Fruit fly (Drosophila melanogaster) whole organism, embryonic: ENCODE data around the gene beta4GalNAcTB.

Experiments
- Abd-B ChIP-seq: fragments of 200-800 bp; sonication (Bioruptor generic); optimal IDR thresholded peaks from 2 replicates; lab custom pipeline; 2018; ENCODE audit warnings: missing biosample characterization, mild to moderate bottlenecking, missing genetic modification characterization, moderate library complexity
- CG10959 ChIP-seq: fragments of 200-800 bp; sonication (Bioruptor generic); IDR thresholded peaks from 2 replicates; pipeline ENCODE4 v1.3.6; 2022; ENCODE audit warnings: missing biosample characterization, missing genetic modification characterization
- CG12071 ChIP-seq: fragments of 200-800 bp; sonication (Bioruptor generic); optimal IDR thresholded peaks from 3 replicates; lab custom pipeline; 2018; ENCODE audit warnings: missing biosample characterization, mild to moderate bottlenecking, missing genetic modification characterization
- CG13287 ChIP-seq: fragments of 200-800 bp; sonication (Bioruptor generic); IDR thresholded peaks from 2 replicates; pipeline ENCODE4 v1.3.6; 2022; ENCODE audit warnings: missing biosample characterization, missing genetic modification characterization; ENCODE audit not compliant: partially characterized antibody
- CG15269 ChIP-seq: fragments of 200-800 bp; sonication (Bioruptor generic); optimal IDR thresholded peaks from 2 replicates; lab custom pipeline; 2018; ENCODE audit warnings: missing biosample characterization, mild to moderate bottlenecking, missing genetic modification characterization, moderate library complexity
- CG15479 ChIP-seq: fragments of 200-800 bp; sonication (Bioruptor generic); optimal IDR thresholded peaks from 3 replicates; lab custom pipeline; 2019; ENCODE audit warnings: missing biosample characterization, mild to moderate bottlenecking, missing genetic modification characterization, moderate library complexity
- CG18599 ChIP-seq: fragments of 200-800 bp; sonication (Bioruptor generic); optimal IDR thresholded peaks from 3 replicates; lab custom pipeline; 2017; ENCODE audit warnings: missing biosample characterization, missing genetic modification characterization, mild to moderate bottlenecking, moderate library complexity, missing genetic modification reagents
- CG2199 ChIP-seq: fragments of 200-800 bp; sonication (Bioruptor generic); IDR thresholded peaks from 3 replicates; pipeline ENCODE4 v1.3.6; 2022; ENCODE audit warnings: missing biosample characterization, missing genetic modification characterization
- CG30431 ChIP-seq: fragments of 200-800 bp; sonication (Bioruptor generic); optimal IDR thresholded peaks from 2 replicates; lab custom pipeline; 2017; ENCODE audit warnings: missing biosample characterization, missing genetic modification characterization
- CG34224 ChIP-seq: fragments of 200-800 bp; sonication (Bioruptor generic); IDR thresholded peaks from 3 replicates; pipeline ENCODE4 v1.3.6; 2022; ENCODE audit warnings: missing biosample characterization, missing genetic modification characterization; ENCODE audit not compliant: partially characterized antibody
- CG5245 ChIP-seq: fragments of 200-800 bp; sonication (Bioruptor generic); optimal IDR thresholded peaks from 3 replicates; lab custom pipeline; 2016; ENCODE audit warnings: missing biosample characterization, missing genetic modification characterization
- CG6254 ChIP-seq: fragments of 200-800 bp; sonication (Bioruptor generic); optimal IDR thresholded peaks from 3 replicates; lab custom pipeline; 2017; ENCODE audit warnings: mild to moderate bottlenecking, missing biosample characterization, missing genetic modification reagents, missing genetic modification characterization
- CG7271 ChIP-seq: fragments of 200-800 bp; sonication (Bioruptor generic); optimal IDR thresholded peaks from 2 replicates; lab custom pipeline; 2018; ENCODE audit warnings: missing biosample characterization, mild to moderate bottlenecking, missing genetic modification characterization, moderate library complexity
- CG8765 ChIP-seq: fragments of 200-800 bp; sonication (Bioruptor generic); IDR thresholded peaks from 2 replicates; pipeline ENCODE4 v1.3.6; 2022; ENCODE audit warnings: missing biosample characterization, missing genetic modification characterization
- CG9876 ChIP-seq: fragments of 200-800 bp; sonication (Bioruptor generic); optimal IDR thresholded peaks from 2 replicates; lab custom pipeline; 2016; ENCODE audit warnings: missing biosample characterization, missing genetic modification characterization
- Eip74EF ChIP-seq, 2 experiments: fragments of 200-800 bp in 1 of 2; fragments of >200 bp in 1 of 2; sonication (Bioruptor generic) in 1 of 2; optimal IDR thresholded peaks; 2 replicates each; lab custom pipeline; 2017 to 2019; ENCODE audit warnings: missing biosample characterization in 2 of 2, missing genetic modification characterization in 2 of 2, mild to moderate bottlenecking in 1 of 2, moderate library complexity in 1 of 2
- HLH4C ChIP-seq: fragments of 200-800 bp; sonication (Bioruptor generic); IDR thresholded peaks from 3 replicates; pipeline ENCODE4 v1.3.6; 2022; ENCODE audit warnings: missing biosample characterization, missing genetic modification characterization; ENCODE audit not compliant: partially characterized antibody
- MTF-1 ChIP-seq: fragments of 200-800 bp; sonication (Bioruptor generic); optimal IDR thresholded peaks from 2 replicates; lab custom pipeline; 2018; ENCODE audit warnings: missing biosample characterization, mild to moderate bottlenecking, missing genetic modification characterization, borderline replicate concordance
- Meics ChIP-seq: fragments of 200-800 bp; sonication (Bioruptor generic); optimal IDR thresholded peaks from 2 replicates; lab custom pipeline; 2017; ENCODE audit warnings: missing biosample characterization, mild to moderate bottlenecking, missing genetic modification characterization
- NfI ChIP-seq: fragments of 200-800 bp; sonication (Bioruptor generic); optimal IDR thresholded peaks from 3 replicates; lab custom pipeline; 2018; ENCODE audit warnings: missing biosample characterization, mild to moderate bottlenecking, missing genetic modification characterization, moderate library complexity
- Side ChIP-seq: fragments of 200-800 bp; sonication (Bioruptor generic); optimal IDR thresholded peaks from 2 replicates; lab custom pipeline; 2016; ENCODE audit warnings: missing biosample characterization, missing genetic modification characterization
- Taf1 ChIP-seq: fragments of 200-800 bp; sonication (Bioruptor generic); IDR thresholded peaks from 2 replicates; pipeline ENCODE4 v1.3.6; 2022; ENCODE audit warnings: missing biosample characterization, missing genetic modification characterization
- amos ChIP-seq: fragments of 200-800 bp; sonication (Bioruptor generic); IDR thresholded peaks from 2 replicates; pipeline ENCODE4 v1.3.6; 2022; ENCODE audit warnings: missing biosample characterization, missing genetic modification characterization; ENCODE audit not compliant: partially characterized antibody
- bab2 ChIP-seq: fragments of 200-800 bp; sonication (Bioruptor generic); optimal IDR thresholded peaks from 2 replicates; lab custom pipeline; 2016; ENCODE audit warnings: missing biosample characterization, missing genetic modification characterization
- bcd ChIP-seq: fragments of 200-800 bp; sonication (Bioruptor generic); optimal IDR thresholded peaks from 2 replicates; lab custom pipeline; 2017; ENCODE audit warnings: missing biosample characterization, mild to moderate bottlenecking, missing genetic modification characterization
- bsh ChIP-seq, 2 experiments: fragments of 200-800 bp; sonication (Bioruptor generic); optimal IDR thresholded peaks; 2 replicates each; lab custom pipeline; 2017 to 2018; ENCODE audit warnings: mild to moderate bottlenecking in 2 of 2, missing biosample characterization in 2 of 2, missing genetic modification characterization in 2 of 2, moderate library complexity in 1 of 2
- ci ChIP-seq: fragments of 200-800 bp; sonication (Bioruptor generic); IDR thresholded peaks from 3 replicates; pipeline ENCODE4 v1.3.6; 2022; ENCODE audit warnings: missing biosample characterization, missing genetic modification characterization
- dan ChIP-seq: fragments of 200-800 bp; sonication (Bioruptor generic); IDR thresholded peaks from 2 replicates; pipeline ENCODE4 v1.3.6; 2022; ENCODE audit warnings: missing biosample characterization, missing genetic modification characterization
- dati ChIP-seq: fragments of 200-800 bp; sonication (Bioruptor generic); IDR thresholded peaks from 2 replicates; pipeline ENCODE4 v1.3.6; 2022; ENCODE audit warnings: missing biosample characterization, missing genetic modification characterization
- dimm ChIP-seq: fragments of 200-800 bp; sonication (Bioruptor generic); IDR thresholded peaks from 2 replicates; pipeline ENCODE4 v1.3.6; 2022; ENCODE audit warnings: missing biosample characterization, missing genetic modification characterization
- dmrt11E ChIP-seq: fragments of 200-800 bp; sonication (Bioruptor generic); optimal IDR thresholded peaks from 3 replicates; lab custom pipeline; 2018; ENCODE audit warnings: missing biosample characterization, mild to moderate bottlenecking, missing genetic modification characterization, moderate library complexity
- fd96Cb ChIP-seq: fragments of 200-800 bp; sonication (Bioruptor generic); optimal IDR thresholded peaks from 2 replicates; lab custom pipeline; 2018; ENCODE audit warnings: missing biosample characterization, mild to moderate bottlenecking, missing genetic modification characterization, moderate library complexity
- gfzf ChIP-seq: fragments of 200-800 bp; sonication (Bioruptor generic); optimal IDR thresholded peaks from 2 replicates; lab custom pipeline; 2016; ENCODE audit warnings: missing biosample characterization, mild to moderate bottlenecking, missing genetic modification characterization, moderate library complexity
- hbn ChIP-seq: fragments of 200-800 bp; sonication (Bioruptor generic); IDR thresholded peaks from 2 replicates; pipeline ENCODE4 v1.3.6; 2022; ENCODE audit warnings: missing biosample characterization, missing genetic modification characterization; ENCODE audit not compliant: partially characterized antibody
- insv ChIP-seq, 2 experiments: fragments of 200-800 bp; sonication (Bioruptor generic); optimal IDR thresholded peaks; 3 replicates each; lab custom pipeline; 2016 to 2018; ENCODE audit warnings: missing biosample characterization in 2 of 2, missing genetic modification characterization in 2 of 2
- lov ChIP-seq, 2 experiments: fragments of 200-800 bp in 1 of 2; fragments of >200 bp in 1 of 2; sonication (Bioruptor generic) in 1 of 2; IDR thresholded peaks in 1 of 2; optimal IDR thresholded peaks in 1 of 2; 2 replicates in 1 of 2; 3 replicates in 1 of 2; pipeline versions ENCODE4 v1.3.6 to Lab custom; 2017 to 2022; ENCODE audit warnings: missing biosample characterization in 1 of 2, missing genetic modification characterization in 1 of 2
- mirr ChIP-seq: fragments of 200-800 bp; sonication (Bioruptor generic); optimal IDR thresholded peaks from 3 replicates; lab custom pipeline; 2018; ENCODE audit warnings: missing biosample characterization, mild to moderate bottlenecking, missing genetic modification characterization
- slbo ChIP-seq: fragments of 200-800 bp; sonication (Bioruptor generic); IDR thresholded peaks from 2 replicates; pipeline ENCODE4 v1.3.6; 2022; ENCODE audit warnings: missing biosample characterization, missing genetic modification characterization
- ssp ChIP-seq: fragments of 200-800 bp; sonication (Bioruptor generic); IDR thresholded peaks from 2 replicates; pipeline ENCODE4 v1.3.6; 2022; ENCODE audit warnings: missing biosample characterization, missing genetic modification characterization
- tio ChIP-seq: fragments of 200-800 bp; sonication (Bioruptor generic); optimal IDR thresholded peaks from 2 replicates; lab custom pipeline; 2017; ENCODE audit warnings: missing biosample characterization, missing genetic modification characterization, inconsistent platforms
- toy ChIP-seq: fragments of 200-800 bp; sonication (Bioruptor generic); IDR thresholded peaks from 2 replicates; pipeline ENCODE4 v1.3.6; 2022; ENCODE audit warnings: missing biosample characterization, missing genetic modification characterization
- ttk ChIP-seq: fragments of 200-800 bp; sonication (Bioruptor generic); IDR thresholded peaks from 2 replicates; pipeline ENCODE4 v2.1.2; 2022; ENCODE audit warnings: missing biosample characterization, missing genetic modification characterization
- tup ChIP-seq: fragments of 200-800 bp; sonication (Bioruptor generic); optimal IDR thresholded peaks from 2 replicates; lab custom pipeline; 2016; ENCODE audit warnings: missing biosample characterization, mild to moderate bottlenecking, missing genetic modification characterization, moderate library complexity
- usp ChIP-seq: fragments of >200 bp; optimal IDR thresholded peaks from 2 replicates; lab custom pipeline; 2017; ENCODE audit warnings: missing biosample characterization, missing genetic modification characterization
- wor ChIP-seq: fragments of 200-800 bp; sonication (Bioruptor generic); IDR thresholded peaks from 2 replicates; pipeline ENCODE4 v1.3.6; 2022; ENCODE audit warnings: missing biosample characterization, missing genetic modification characterization
- yki ChIP-seq: fragments of >200 bp; optimal IDR thresholded peaks from 3 replicates; lab custom pipeline; 2018
- zfh1 ChIP-seq: fragments of 200-800 bp; sonication (Bioruptor generic); IDR thresholded peaks from 3 replicates; pipeline ENCODE4 v1.3.6; 2022; ENCODE audit warnings: missing biosample characterization, missing genetic modification characterization

Gene beta4GalNAcTB

dm6 chr3R:29033909-29034629 lies at the start of gene beta4GalNAcTB, which contains the start of gene Cpsf100:
Gene beta4GalNAcTB, minus strand, starts transcription at chr3R:29034008.
Gene Cpsf100, plus strand, starts transcription at chr3R:29034573.
- TF ChIP-seq Taf1 (GFP tag; lab: Robert Waterston, UW) (0 out of 2 replicates have a peak, but pooled peaks have one; percentile 7), toy (GFP tag; lab: Robert Waterston, UW) (no peak), zfh1 (GFP tag; lab: Robert Waterston, UW) (peak; percentile 67; the same call in 2 of the 3 replicates), fd96Cb (tag; lab: Kevin White, UChicago) (peak; percentile 51), CG5245 (peak; percentile 60), bcd (GFP tag; lab: Kevin White, UChicago) (peak; percentile 79), gfzf (GFP tag; lab: Kevin White, UChicago) (no peak), MTF-1 (no peak), bsh (GFP tag; optimal IDR thresholded peaks at IDR 0.05; lab: Kevin White, UChicago) (peak in 1 of 2 experiments; percentile 48), insv (GFP tag; optimal IDR thresholded peaks at IDR 0.05; lab: Kevin White, UChicago) (peak in 1 of 2 experiments; percentile 34), tio (GFP tag; lab: Kevin White, UChicago) (peak; percentile 95), mirr (GFP tag; lab: Kevin White, UChicago) (no peak), HLH4C (GFP tag; lab: Robert Waterston, UW) (no peak), CG13287 (GFP tag; lab: Robert Waterston, UW) (no peak), dati (GFP tag; lab: Robert Waterston, UW) (0 out of 2 replicates have a peak, but pooled peaks have one; percentile 22), ci (GFP tag; lab: Robert Waterston, UW) (0 out of 3 replicates have a peak, but pooled peaks have one; percentile 32), wor (GFP tag; lab: Robert Waterston, UW) (peak; percentile 21; the same call in 1 of the 2 replicates), tup (GFP tag; lab: Kevin White, UChicago) (no peak), CG2199 (GFP tag; lab: Robert Waterston, UW) (0 out of 3 replicates have a peak, but pooled peaks have one; percentile 10), CG6254 (GFP tag; lab: Kevin White, UChicago) (no peak), yki (lab: Kevin White, UChicago) (no peak), Eip74EF (GFP tag; optimal IDR thresholded peaks at IDR 0.05; lab: Kevin White, UChicago) (peak in 1 of 2 experiments; percentile 50), dmrt11E (tag; lab: Kevin White, UChicago) (peak; percentile 72), CG34224 (GFP tag; lab: Robert Waterston, UW) (no peak), NfI (GFP tag; lab: Kevin White, UChicago) (peak; percentile 62), bab2 (peak; percentile 68), CG15269 (peak; percentile 70), slbo (peak; percentile 87), Meics (GFP tag; lab: Kevin White, UChicago) (peak; percentile 79), dan (GFP tag; lab: Robert Waterston, UW) (peak; percentile 23; the same call in 1 of the 2 replicates), lov (optimal IDR thresholded peaks at IDR 0.05; lab: Kevin White, UChicago) (no peak), lov (GFP tag; IDR thresholded peaks at IDR 0.05; lab: Robert Waterston, UW) (no peak), amos (no peak), Side (peak; percentile 39), CG18599 (GFP tag; lab: Kevin White, UChicago) (peak; percentile 74), ssp (GFP tag; lab: Robert Waterston, UW) (peak; percentile 59), CG15479 (GFP tag; lab: Kevin White, UChicago) (no peak), CG7271 (tag; lab: Kevin White, UChicago) (peak; percentile 17), CG8765 (GFP tag; lab: Robert Waterston, UW) (peak; percentile 30; the same call in 1 of the 2 replicates), CG30431 (peak; percentile 64), usp (GFP tag; lab: Kevin White, UChicago) (no peak), Abd-B (peak; percentile 77), ttk (GFP tag; lab: Robert Waterston, UW) (peak; percentile 34), hbn (GFP tag; lab: Robert Waterston, UW) (no peak), dimm (GFP tag; lab: Robert Waterston, UW) (no peak), CG12071 (GFP tag; lab: Kevin White, UChicago) (no peak), CG9876 (GFP tag; lab: Kevin White, UChicago) (peak; percentile 51), CG10959 (GFP tag; lab: Robert Waterston, UW) (peak; percentile 42; the same call in 1 of the 2 replicates)
